Worm (Caenorhabditis elegans): ENCODE data around the gene Y39F10A.6.
A peak's percentile ranks its signal among the peaks of the same experiment; 100 is the strongest.

The Y39F10A.6 gene

DNA sequence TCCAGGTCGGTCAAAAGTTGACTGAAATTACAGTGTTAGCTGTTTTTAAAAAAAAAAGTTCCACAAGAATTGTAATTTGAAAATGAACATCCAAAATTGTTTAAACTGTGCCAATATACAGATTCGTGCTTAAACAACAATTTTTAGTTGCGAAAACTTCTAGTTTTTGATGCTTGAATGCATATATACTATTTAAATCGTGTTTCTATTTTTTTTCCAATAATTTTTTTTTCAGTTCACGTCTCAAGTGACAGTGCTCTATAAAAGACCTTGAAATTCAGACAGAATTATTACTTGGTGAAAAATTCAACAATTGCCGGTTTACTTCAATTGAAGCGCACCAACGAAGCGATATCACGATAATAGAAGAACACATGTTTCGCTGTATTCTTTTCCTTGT lies 3.5 kb upstream of the Y39F10A.6 start, which contains the start of gene F46F5.16:
TSS of gene F46F5.16 (plus strand) at position 301 of the 400 bp plus-strand sequence.
- TF ChIP-seq W03F9.2 (tag; optimal IDR thresholded peaks at IDR 0.05) (no peak), him-1 (tag; optimal IDR thresholded peaks at IDR 0.05) (no peak), dao-5 (tag; optimal IDR thresholded peaks at IDR 0.05) (no peak)

DNA sequence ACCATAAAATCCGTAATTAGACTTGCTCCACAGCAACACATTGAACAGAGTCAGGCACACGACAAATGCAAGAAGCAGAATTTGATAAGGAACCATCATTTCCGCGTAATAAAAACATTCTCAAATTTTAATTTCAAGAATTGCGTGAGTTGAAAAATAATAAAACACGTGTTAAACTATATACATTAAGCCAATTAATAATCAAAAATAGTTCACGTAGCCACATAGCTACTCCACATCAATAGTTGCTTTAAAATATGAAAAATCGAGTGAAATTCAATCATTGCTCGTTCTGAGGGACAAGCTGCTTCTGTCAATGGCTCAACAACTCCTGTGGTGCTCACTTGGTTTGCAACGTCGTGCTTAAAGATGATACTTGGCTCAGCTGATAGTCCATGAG lies 529 bp downstream of the Y39F10A.6 start, which contains the start of gene Y39F10A.3:
TSS of gene Y39F10A.3 (minus strand) at position 101 of the 400 bp plus-strand sequence.
- TF ChIP-seq dao-5 (tag; optimal IDR thresholded peaks at IDR 0.05): no peak

DNA sequence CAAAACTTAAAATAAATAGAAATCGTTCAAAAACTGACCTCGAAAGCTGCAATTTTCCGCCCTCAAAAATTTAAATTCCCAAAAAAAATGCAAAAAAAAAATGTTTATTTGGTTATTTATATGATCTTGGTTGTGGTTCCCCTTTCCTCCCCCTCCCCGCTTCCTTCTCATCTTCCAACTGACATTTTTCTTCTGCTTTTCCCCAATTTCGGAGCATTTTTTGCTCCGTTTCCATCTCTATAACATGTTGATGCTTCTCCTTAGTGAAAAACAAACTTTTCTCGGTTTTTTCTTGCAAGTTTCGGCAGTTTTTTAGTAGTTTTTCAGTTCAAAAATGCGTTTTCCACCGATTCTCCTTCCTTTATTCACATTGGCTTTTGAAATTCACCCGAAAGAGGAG lies 8.4 kb downstream of the Y39F10A.6 start, which contains the start of gene Y39F10A.1:
TSS of gene Y39F10A.1 (plus strand) at position 301 of the 400 bp plus-strand sequence.
- TF ChIP-seq W03F9.2 (tag; optimal IDR thresholded peaks at IDR 0.05) (no peak), him-1 (tag; optimal IDR thresholded peaks at IDR 0.05) (no peak), dao-5 (tag; optimal IDR thresholded peaks at IDR 0.05) (no peak)

DNA sequence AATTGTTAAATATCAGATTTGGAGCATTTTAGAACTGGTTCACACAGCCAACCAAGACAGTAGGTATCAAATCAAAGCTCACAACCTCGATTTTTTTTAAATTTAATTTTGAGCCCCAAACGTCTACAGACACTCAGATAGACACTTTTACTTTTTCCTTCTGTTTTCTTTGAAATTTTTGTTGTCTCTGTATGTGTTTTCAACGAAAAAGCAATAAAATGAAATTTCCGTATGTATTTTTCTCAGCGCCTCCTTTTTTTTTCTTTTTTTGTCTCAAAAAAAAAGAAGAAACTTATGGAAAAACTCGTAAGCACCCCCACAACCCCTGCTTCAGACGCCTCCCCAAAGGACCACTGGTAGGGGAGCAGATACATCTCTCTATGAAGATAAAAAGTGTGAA lies 9.6 kb downstream of the Y39F10A.6 start:
- no peak for TF ChIP-seq dao-5 (tag; optimal IDR thresholded peaks at IDR 0.05)
- no peak for TF ChIP-seq W03F9.2 (tag; optimal IDR thresholded peaks at IDR 0.05)
- no peak for TF ChIP-seq him-1 (tag; optimal IDR thresholded peaks at IDR 0.05)

DNA sequence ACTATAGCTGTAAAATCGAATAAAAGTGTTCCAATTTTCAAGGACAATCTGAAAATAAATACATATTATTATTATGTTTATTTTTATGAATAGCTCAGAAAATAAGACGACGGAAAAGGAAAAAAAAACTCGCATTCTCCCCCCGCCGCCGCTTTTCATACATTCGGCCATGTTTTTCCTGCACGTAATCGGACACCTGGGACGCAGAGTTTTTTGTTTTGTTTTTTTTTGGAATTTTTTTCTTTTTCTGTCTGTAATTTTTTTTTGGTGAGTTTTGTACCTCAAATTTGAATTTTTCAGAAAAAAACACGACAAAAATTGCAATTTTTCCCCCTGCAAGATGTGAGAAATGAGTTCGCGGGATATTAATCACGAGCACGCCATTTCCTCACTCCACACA lies 13.2 kb downstream of the Y39F10A.6 start, which contains the start of gene C08G5.6:
TSS of gene C08G5.6 (plus strand) at position 301 of the 400 bp plus-strand sequence.
- TF ChIP-seq dao-5 (tag; optimal IDR thresholded peaks at IDR 0.05) (no peak), him-1 (tag; optimal IDR thresholded peaks at IDR 0.05) (no peak), W03F9.2 (tag; optimal IDR thresholded peaks at IDR 0.05) (no peak)

DNA sequence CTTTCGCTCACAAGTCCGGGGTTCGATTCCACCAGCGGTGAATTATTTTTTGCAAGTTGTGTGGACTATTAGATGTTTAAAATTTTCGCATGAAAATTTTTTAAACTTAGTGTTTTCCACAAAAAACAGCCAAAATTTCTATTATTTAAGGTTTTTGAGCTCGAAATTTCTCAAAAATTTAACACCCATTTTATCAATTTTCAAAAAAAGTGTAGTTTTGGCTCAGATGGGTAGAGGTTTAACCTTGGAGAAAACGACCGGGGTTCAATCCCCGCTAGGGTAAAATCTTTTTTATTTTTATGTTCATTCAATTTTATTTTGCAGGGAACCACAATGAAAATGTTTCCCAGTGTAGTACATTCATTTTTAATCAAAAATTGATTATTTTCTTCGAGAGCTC lies 14.2 kb downstream of the Y39F10A.6 start:
- no peak for TF ChIP-seq W03F9.2 (tag; optimal IDR thresholded peaks at IDR 0.05)
- TF ChIP-seq him-1 (tag; optimal IDR thresholded peaks at IDR 0.05): no peak
- no peak for TF ChIP-seq dao-5 (tag; optimal IDR thresholded peaks at IDR 0.05)

DNA sequence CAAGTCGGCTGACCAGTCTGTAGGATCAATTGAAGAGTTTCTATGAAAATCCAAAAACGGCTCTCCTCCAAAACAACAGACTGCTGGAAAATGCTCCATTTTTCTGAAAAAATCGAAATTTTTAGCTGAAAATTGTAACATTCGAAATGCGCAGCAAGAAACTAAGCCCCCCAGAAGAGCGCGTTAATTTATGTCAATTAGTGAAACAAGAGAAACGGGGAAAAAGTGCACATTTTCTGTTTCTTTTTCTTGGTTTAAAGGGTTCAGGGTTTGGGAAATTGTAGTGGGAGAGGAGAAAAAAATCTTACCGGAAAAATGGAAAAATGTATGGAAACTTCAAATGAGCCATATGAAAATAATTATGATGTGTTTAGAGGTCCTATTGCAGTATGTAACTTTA lies 18.2 kb downstream of the Y39F10A.6 start, which contains the start of gene C08G5.7:
TSS of gene C08G5.7 (minus strand) at position 101 of the 400 bp plus-strand sequence.
- TF ChIP-seq dao-5 (tag; optimal IDR thresholded peaks at IDR 0.05) (no peak), him-1 (tag; optimal IDR thresholded peaks at IDR 0.05) (no peak), W03F9.2 (tag; optimal IDR thresholded peaks at IDR 0.05) (no peak)

DNA sequence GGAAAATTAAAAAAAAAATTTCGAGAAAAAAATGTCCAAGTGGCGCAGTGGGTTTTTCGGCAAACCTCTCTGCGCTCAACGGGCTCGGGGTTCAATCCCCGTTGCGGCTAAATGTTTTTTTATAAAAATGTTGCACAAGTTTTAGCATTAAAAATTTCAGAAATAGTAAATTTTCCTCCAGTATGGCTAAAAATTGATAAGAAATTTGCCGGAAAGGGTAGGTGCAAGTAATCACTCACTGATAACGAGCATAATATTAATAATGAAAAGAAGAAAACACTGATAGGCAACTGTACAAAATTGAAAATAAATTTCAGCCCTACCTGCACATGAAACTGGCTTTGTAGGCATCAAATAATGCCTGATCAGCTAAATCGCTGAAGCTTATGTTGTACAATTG lies 19.0 kb downstream of the Y39F10A.6 start:
- TF ChIP-seq W03F9.2 (tag; optimal IDR thresholded peaks at IDR 0.05) (no peak), dao-5 (tag; optimal IDR thresholded peaks at IDR 0.05) (no peak), him-1 (tag; optimal IDR thresholded peaks at IDR 0.05) (no peak)

DNA sequence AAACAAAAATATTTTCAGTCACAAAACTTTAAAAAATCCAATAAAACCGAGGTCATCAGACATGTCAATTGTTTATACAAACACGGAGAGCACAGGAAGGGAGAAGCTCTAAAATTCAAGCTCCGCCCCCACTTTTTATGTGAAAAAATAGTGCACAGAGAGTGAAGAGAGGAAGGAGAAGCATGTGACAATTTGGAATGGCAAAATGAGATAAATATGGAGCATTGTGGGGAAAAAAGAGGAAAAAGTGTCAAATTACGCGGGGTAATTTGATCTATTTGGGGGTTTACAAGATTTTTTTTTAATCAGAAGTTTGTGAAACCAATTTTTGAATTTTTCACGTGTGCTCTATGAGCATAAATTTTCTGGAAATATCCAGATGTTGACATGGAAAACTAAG lies 20.5 kb downstream of the Y39F10A.6 start:
- no peak for TF ChIP-seq dao-5 (tag; optimal IDR thresholded peaks at IDR 0.05)
- no peak for TF ChIP-seq him-1 (tag; optimal IDR thresholded peaks at IDR 0.05)
- no peak for TF ChIP-seq W03F9.2 (tag; optimal IDR thresholded peaks at IDR 0.05)

DNA sequence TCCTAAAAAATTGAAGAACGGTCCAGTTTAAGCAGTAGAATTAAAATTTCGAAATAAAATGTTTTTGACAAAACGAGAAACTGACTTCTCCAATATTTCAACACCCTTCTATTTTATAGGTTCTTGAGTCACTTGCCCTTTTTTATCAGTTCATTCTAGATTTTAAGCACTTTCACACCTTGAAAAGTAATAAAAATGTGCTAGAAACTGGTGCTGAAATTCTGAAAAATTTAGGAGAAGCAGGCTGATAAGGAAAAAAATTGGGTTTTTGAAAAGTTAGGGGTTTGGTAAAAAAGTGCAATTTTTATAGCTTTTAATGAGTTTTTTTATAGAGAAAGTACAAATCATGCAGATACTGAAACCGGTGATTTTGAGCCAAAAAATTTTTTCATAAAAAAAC lies 23.2 kb downstream of the Y39F10A.6 start:
- TF ChIP-seq W03F9.2 (tag; optimal IDR thresholded peaks at IDR 0.05): no peak
- TF ChIP-seq him-1 (tag; optimal IDR thresholded peaks at IDR 0.05): no peak

DNA sequence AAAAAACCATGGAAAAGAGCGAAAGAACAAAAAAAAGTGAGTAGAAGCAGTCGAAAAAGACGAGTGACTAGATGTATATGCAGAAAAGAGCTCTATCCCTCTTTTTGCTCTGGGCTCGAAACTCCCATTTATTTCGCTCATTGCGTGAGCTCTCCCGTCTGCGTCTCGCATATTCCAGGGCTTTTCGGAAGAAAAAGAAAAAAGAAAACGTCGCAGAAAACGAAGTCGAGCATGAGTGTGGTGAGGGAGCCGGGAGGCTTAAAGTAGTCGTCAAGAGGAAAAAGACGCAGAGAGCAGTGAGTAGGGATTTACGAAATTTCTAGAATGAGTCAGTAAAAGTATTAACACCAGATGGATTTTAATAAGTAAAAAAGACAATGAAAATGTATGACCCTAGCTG lies 23.6 kb downstream of the Y39F10A.6 start:
- TF ChIP-seq dao-5 (tag; optimal IDR thresholded peaks at IDR 0.05) (no peak), W03F9.2 (tag; optimal IDR thresholded peaks at IDR 0.05) (no peak), him-1 (tag; optimal IDR thresholded peaks at IDR 0.05) (peak; percentile 79)

DNA sequence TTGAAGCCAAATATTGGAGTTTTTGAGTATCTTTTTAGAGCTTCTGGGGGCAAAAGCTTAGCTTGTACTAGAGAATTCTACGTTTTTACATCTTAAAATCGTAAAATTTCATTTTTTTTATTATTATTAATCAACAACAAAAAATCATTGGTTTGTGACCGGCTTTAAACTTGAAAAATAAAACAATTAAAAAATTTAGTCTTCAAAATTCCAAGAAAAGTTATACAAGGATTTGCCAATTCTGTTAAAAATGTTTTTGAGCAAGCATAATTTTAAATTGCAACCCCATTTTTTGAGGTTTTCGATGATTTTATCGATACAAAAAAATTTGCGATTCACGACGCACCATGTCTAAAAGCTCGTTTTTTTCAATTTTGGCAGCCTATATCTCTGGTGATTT lies 26.2 kb downstream of the Y39F10A.6 start:
- TF ChIP-seq him-1 (tag; optimal IDR thresholded peaks at IDR 0.05): no peak
- TF ChIP-seq W03F9.2 (tag; optimal IDR thresholded peaks at IDR 0.05): no peak
- TF ChIP-seq dao-5 (tag; optimal IDR thresholded peaks at IDR 0.05): no peak

DNA sequence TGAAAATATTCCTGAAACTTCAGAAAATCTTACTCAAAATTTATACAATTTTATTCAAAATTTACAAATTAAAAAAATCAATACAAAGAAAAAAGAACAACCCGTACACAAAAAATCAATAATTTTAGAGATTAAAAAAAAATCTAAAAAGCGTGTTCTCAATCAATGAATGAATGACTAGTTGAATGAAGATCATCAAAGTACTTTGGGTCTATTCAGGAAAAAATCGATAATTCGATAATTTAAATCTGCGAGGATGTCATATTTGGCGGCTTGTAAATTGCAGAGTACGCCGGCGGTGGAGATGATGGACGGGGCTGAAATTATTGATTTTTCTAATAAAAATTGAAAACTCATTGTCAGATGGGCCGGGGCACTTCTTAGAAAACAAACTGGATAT lies 27.3 kb downstream of the Y39F10A.6 start:
- no peak for TF ChIP-seq W03F9.2 (tag; optimal IDR thresholded peaks at IDR 0.05)
- no peak for TF ChIP-seq him-1 (tag; optimal IDR thresholded peaks at IDR 0.05)
- no peak for TF ChIP-seq dao-5 (tag; optimal IDR thresholded peaks at IDR 0.05)

DNA sequence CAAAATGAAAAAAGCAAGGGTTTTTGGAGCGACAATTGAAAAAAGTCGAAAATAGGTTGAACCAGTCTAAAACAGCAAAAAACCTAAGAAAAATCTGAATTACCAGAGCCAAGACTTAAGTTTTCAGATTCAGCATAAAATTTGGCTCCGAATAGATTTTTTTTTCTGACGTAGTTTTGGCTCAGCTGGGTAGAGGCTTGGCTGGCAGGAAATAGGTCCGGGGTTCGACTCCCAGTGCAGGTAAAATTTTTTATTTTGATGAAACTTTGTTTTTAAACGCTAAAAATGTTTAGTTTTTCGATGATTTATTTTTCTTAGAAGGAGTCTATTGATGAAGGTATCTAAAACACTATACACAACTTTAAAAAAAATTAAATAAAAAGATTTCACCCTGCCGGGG lies 28.5 kb downstream of the Y39F10A.6 start:
- TF ChIP-seq W03F9.2 (tag; optimal IDR thresholded peaks at IDR 0.05): no peak
- TF ChIP-seq dao-5 (tag; optimal IDR thresholded peaks at IDR 0.05): no peak
- TF ChIP-seq him-1 (tag; optimal IDR thresholded peaks at IDR 0.05): no peak

DNA sequence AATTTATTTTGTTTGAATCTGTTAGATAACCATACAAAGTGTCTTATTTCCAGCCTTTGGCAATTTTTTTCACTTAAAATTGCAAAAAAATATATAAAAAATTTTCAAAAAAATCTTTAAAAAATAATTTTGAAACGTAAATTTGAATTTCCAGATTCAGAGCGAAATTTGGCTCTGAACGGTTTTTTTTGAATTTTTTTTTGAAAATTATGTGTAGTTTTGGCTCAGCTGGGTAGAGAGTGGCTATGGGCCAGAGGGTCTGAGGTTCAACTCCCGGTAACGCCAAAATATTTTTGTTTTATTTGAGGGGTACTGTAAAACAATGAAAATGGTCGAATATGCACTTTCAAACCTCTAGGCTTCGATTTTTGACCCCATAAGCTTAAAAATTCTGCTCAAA lies 30.0 kb downstream of the Y39F10A.6 start:
- no peak for TF ChIP-seq dao-5 (tag; optimal IDR thresholded peaks at IDR 0.05)
- TF ChIP-seq W03F9.2 (tag; optimal IDR thresholded peaks at IDR 0.05): no peak
- no peak for TF ChIP-seq him-1 (tag; optimal IDR thresholded peaks at IDR 0.05)
